Worm (Caenorhabditis elegans) whole organism, L4/young adult: ENCODE measurements around the gene T19H5.7.
"Not testable (repeated sequence)": the region's sequence is repeated elsewhere in the genome, so short reads cannot be mapped to it uniquely, and the experiment has no call there.

Experiments
- dao-5 ChIP-seq: sonication (generic microtip); optimal IDR thresholded peaks from 2 replicates; lab custom pipeline; 2016; ENCODE audit warnings: missing genotype, missing genetic modification characterization, moderate library complexity, missing compliant biosample characterization
- him-1 ChIP-seq: sonication (generic microtip); optimal IDR thresholded peaks from 2 replicates; lab custom pipeline; 2016; ENCODE audit warnings: missing genotype, missing genetic modification reagents, missing genetic modification characterization, missing compliant biosample characterization

DNA sequence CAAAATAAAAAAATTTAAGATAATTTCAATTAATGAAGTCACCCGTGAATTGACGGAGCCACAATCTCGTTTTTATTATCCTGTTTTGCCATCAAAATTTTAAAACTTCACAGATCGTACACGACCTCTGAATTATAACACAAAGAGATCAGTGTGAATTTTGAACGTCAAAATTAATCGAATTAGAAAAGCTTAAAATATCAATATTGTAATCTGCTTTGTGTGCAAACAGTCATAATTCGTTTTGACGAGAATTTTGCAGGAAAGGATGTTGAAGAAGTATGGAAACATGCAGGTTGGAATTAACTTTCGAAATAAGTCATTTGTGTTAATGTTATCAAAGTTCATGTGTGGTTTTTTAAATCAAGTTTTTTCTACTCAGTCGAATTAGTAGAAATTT is 18.0 kb downstream of the T19H5.7 start, which contains the start of gene chil-21:
- not testable (repeated sequence) for TF ChIP-seq him-1, dao-5 (tag; lab: Kevin White, UChicago)
